Fruit fly (Drosophila melanogaster): ENCODE data around the gene CG16781.
A peak's percentile ranks its signal among the peaks of the same experiment; 100 is the strongest.

Gene CG16781

DNA sequence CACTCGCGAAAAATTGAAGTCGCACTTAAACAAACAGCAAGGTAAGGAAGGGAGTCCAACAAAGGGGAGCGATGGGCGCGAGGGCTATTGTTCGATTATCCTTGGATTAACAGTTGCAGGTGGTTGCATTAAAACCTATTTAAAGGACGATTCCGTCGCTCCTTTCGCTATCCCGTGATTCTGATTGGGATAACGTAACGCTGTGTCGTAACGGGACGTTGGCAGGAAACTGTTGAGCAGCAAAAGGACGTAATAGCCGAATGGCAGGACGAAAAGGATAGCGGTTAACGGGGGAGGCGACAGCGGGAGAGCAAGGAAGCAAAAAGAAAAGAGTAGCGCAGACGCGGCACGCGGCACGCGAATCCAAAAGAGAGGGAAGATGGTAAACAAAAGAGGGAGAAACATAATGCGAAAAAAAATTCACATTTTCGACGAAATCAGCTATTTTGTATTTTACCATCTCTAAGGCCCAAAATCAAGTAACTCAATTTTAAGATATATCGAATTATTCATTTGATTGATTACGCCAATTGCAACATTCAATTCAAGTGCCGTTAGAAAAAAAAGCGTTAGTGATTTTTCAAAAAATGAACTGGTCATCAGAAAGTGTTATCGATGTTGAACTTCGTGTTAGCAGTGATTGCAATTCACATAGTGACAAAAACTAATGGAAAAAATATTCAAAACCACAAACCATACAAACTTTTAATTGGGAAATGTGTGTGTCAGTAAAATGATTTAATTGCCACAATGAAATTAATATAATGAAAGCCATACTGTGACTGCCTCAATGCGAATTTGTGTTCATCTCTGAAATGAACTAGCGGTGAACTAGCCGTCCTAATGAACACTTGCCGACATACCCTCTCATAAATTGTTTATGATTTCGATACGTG is 18.5 kb upstream of the CG16781 start, which contains the start of the genes CG10804 and CG10802 (continued):
- TF ChIP-seq pan (optimal IDR thresholded peaks at IDR 0.05) (no peak), pan (GFP tag; optimal IDR thresholded peaks at IDR 0.05 in 1 of 2, IDR thresholded peaks at IDR 0.05 in 1 of 2) (peak in 1 of 2 experiments; percentile 90), CG11695 (GFP tag; IDR thresholded peaks at IDR 0.05) (peak; percentile 67; the same call in 2 of the 3 replicates), Sry-β (GFP tag; optimal IDR thresholded peaks at IDR 0.05) (peak; percentile 86), slbo (GFP tag; IDR thresholded peaks at IDR 0.05) (peak; percentile 90), row (GFP tag; IDR thresholded peaks at IDR 0.05) (peak; percentile 95), dati (GFP tag; IDR thresholded peaks at IDR 0.05) (0 out of 2 replicates have a peak, but pooled peaks have one; percentile 45), CG11696 (GFP tag; IDR thresholded peaks at IDR 0.05) (peak; percentile 24; the same call in 1 of the 2 replicates), CG18764 (GFP tag; optimal IDR thresholded peaks at IDR 0.05) (peak; percentile 70), CG1792 (GFP tag; optimal IDR thresholded peaks at IDR 0.05) (peak; percentile 69), Dfd (GFP tag; optimal IDR thresholded peaks at IDR 0.05) (no peak), grau (tag; optimal IDR thresholded peaks at IDR 0.05) (peak; percentile 75), chif (GFP tag; optimal IDR thresholded peaks at IDR 0.05) (peak; percentile 69 to 80), maf-S (GFP tag; optimal IDR thresholded peaks at IDR 0.05) (peak; percentile 66), CG1024 (GFP tag; IDR thresholded peaks at IDR 0.05) (peak; percentile 64), twi (tag; optimal IDR thresholded peaks at IDR 0.05) (peak; percentile 38), CG17802 (tag; optimal IDR thresholded peaks at IDR 0.05) (no peak), Doc2 (GFP tag; IDR thresholded peaks at IDR 0.05) (0 out of 2 replicates have a peak, but pooled peaks have one; percentile 9), Xrp1 (GFP tag; IDR thresholded peaks at IDR 0.05) (peak; percentile 93), inv (GFP tag; IDR thresholded peaks at IDR 0.05; ENCODE audit: partially characterized antibody) (peak; percentile 67), Lim3 (GFP tag; IDR thresholded peaks at IDR 0.05) (0 out of 2 replicates have a peak, but pooled peaks have one; percentile 42), CG8281 (tag; optimal IDR thresholded peaks at IDR 0.05) (no peak), CG16815 (GFP tag; optimal IDR thresholded peaks at IDR 0.05) (peak; percentile 52), CG13287 (GFP tag; IDR thresholded peaks at IDR 0.05; ENCODE audit: partially characterized antibody) (peak; percentile 78), sna (GFP tag; IDR thresholded peaks at IDR 0.05; ENCODE audit: partially characterized antibody) (peak; percentile 74), Usf (GFP tag; optimal IDR thresholded peaks at IDR 0.05) (peak; percentile 30), Dip3 (GFP tag; optimal IDR thresholded peaks at IDR 0.05) (peak; percentile 77), zen (tag; optimal IDR thresholded peaks at IDR 0.05) (peak; percentile 79), BEAF-32 (GFP tag; optimal IDR thresholded peaks at IDR 0.05) (peak; percentile 85), CG13894 (tag; optimal IDR thresholded peaks at IDR 0.05) (no peak), onecut (GFP tag; IDR thresholded peaks at IDR 0.05) (peak; percentile 24; the same call in 1 of the 2 replicates), CG3065 (GFP tag; optimal IDR thresholded peaks at IDR 0.05) (peak; percentile 21), CG15011 (GFP tag; optimal IDR thresholded peaks at IDR 0.05) (no peak), HLH54F (GFP tag; optimal IDR thresholded peaks at IDR 0.05) (peak; percentile 86), fd64A (GFP tag; optimal IDR thresholded peaks at IDR 0.05) (no peak), kay (GFP tag; optimal IDR thresholded peaks at IDR 0.05) (peak; percentile 61), CG11560 (tag; IDR thresholded peaks at IDR 0.05) (peak; percentile 68; the same call in 2 of the 3 replicates), z (GFP tag; IDR thresholded peaks at IDR 0.05) (0 out of 3 replicates have a peak, but pooled peaks have one; percentile 38), Adf1 (GFP tag; IDR thresholded peaks at IDR 0.05) (0 out of 2 replicates have a peak, but pooled peaks have one; percentile 36), btn (GFP tag; optimal IDR thresholded peaks at IDR 0.05) (peak; percentile 26), gro (GFP tag; optimal IDR thresholded peaks at IDR 0.05) (peak; percentile 70), sd (tag; optimal IDR thresholded peaks at IDR 0.05) (peak; percentile 48), pb (GFP tag; optimal IDR thresholded peaks at IDR 0.05) (peak; percentile 65), dpn (GFP tag; optimal IDR thresholded peaks at IDR 0.05) (peak; percentile 79 to 82), Taf1 (GFP tag; IDR thresholded peaks at IDR 0.05) (peak; percentile 79), Ptx1 (GFP tag; IDR thresholded peaks at IDR 0.05) (peak; percentile 93), exex (tag; optimal IDR thresholded peaks at IDR 0.05) (peak; percentile 38), sim (GFP tag; IDR thresholded peaks at IDR 0.05) (peak; percentile 78), CG3838 (GFP tag; optimal IDR thresholded peaks at IDR 0.05) (no peak)
